Worm (Caenorhabditis elegans) whole organism, L1 larva: ENCODE results near the gene Y50D4B.4.

ENCODE experiments used
- C16A3.4 ChIP-seq: fragments of 150-350 bp; optimal IDR thresholded peaks from 2 replicates; lab custom pipeline; 2014; ENCODE audit warnings: missing biosample characterization, missing genetic modification characterization
- F16B12.6 ChIP-seq: fragments of 150-350 bp; optimal IDR thresholded peaks from 2 replicates; lab custom pipeline; 2014; ENCODE audit warnings: missing biosample characterization, missing genetic modification characterization
- ces-1 ChIP-seq: fragments of 150-350 bp; optimal IDR thresholded peaks from 2 replicates; lab custom pipeline; 2014; ENCODE audit warnings: missing biosample characterization, missing genetic modification reagents, missing genetic modification characterization
- dpl-1 ChIP-seq, 3 experiments: fragments of 150-350 bp in 2 of 3; sonication (generic microtip) in 1 of 3; optimal IDR thresholded peaks; 2 replicates each; lab custom pipeline; 2014 to 2017; ENCODE audit warnings: missing biosample characterization in 3 of 3, missing genetic modification characterization in 3 of 3, missing genetic modification reagents in 3 of 3
- dsc-1 ChIP-seq: sonication (generic microtip); optimal IDR thresholded peaks from 2 replicates; lab custom pipeline; 2016; ENCODE audit warnings: mild to moderate bottlenecking, missing genetic modification characterization, missing compliant biosample characterization
- efl-1 ChIP-seq, 4 experiments: fragments of 150-350 bp; optimal IDR thresholded peaks in 3 of 4; peaks in 1 of 4; 1 replicate in 1 of 4; 2 replicates in 3 of 4; lab custom pipeline; 2014; ENCODE audit warnings: missing biosample characterization in 2 of 4, missing genetic modification characterization in 2 of 4, missing genetic modification reagents in 2 of 4
- efl-3 ChIP-seq: fragments of 200-800 bp; sonication (Bioruptor generic); optimal IDR thresholded peaks from 2 replicates; lab custom pipeline; 2018; ENCODE audit warnings: mild to moderate bottlenecking, missing genetic modification characterization, missing compliant biosample characterization
- egl-13 ChIP-seq: sonication (generic microtip); optimal IDR thresholded peaks from 2 replicates; lab custom pipeline; 2016; ENCODE audit warnings: missing genotype, missing genetic modification reagents, missing genetic modification characterization, missing compliant biosample characterization
- egl-27 ChIP-seq, 2 experiments: fragments of 150-350 bp in 1 of 2; sonication (generic microtip); optimal IDR thresholded peaks; 3 replicates each; lab custom pipeline; 2017 to 2018; ENCODE audit warnings: missing biosample characterization in 2 of 2, missing genetic modification characterization in 2 of 2, missing genetic modification reagents in 2 of 2
- elt-2 ChIP-seq: sonication (generic microtip); optimal IDR thresholded peaks from 2 replicates; lab custom pipeline; 2016; ENCODE audit warnings: missing genetic modification characterization, mild to moderate bottlenecking, inconsistent platforms, missing compliant biosample characterization, missing genetic modification reagents
- elt-3 ChIP-seq, 6 experiments: fragments of 150-350 bp in 1 of 6; sonication (generic microtip); optimal IDR thresholded peaks; 2 replicates each; lab custom pipeline; 2017 to 2018; ENCODE audit warnings: missing biosample characterization in 6 of 6, missing genetic modification characterization in 6 of 6, inconsistent platforms in 1 of 6
- ets-5 ChIP-seq: fragments of 200-800 bp; sonication (Bioruptor generic); IDR thresholded peaks from 2 replicates; pipeline ENCODE4 v1.3.6; 2022; ENCODE audit warnings: missing genetic modification characterization, missing compliant biosample characterization
- fkh-10 ChIP-seq: sonication (generic microtip); optimal IDR thresholded peaks from 2 replicates; lab custom pipeline; 2017; ENCODE audit warnings: missing biosample characterization, missing genetic modification reagents, missing genetic modification characterization
- fkh-8 ChIP-seq: sonication (generic microtip); optimal IDR thresholded peaks from 2 replicates; lab custom pipeline; 2016; ENCODE audit warnings: mild to moderate bottlenecking, missing genetic modification characterization, missing compliant biosample characterization
- grh-1 ChIP-seq: fragments of 200-800 bp; sonication (Bioruptor generic); IDR thresholded peaks from 2 replicates; pipeline ENCODE4 v1.3.6; 2022; ENCODE audit warnings: missing genetic modification reagents, missing genetic modification characterization, missing compliant biosample characterization
- hlh-4 ChIP-seq: sonication (generic microtip); optimal IDR thresholded peaks from 2 replicates; lab custom pipeline; 2016; ENCODE audit warnings: mild to moderate bottlenecking, missing genetic modification characterization, missing compliant biosample characterization
- irx-1 ChIP-seq: sonication (generic microtip); optimal IDR thresholded peaks from 2 replicates; lab custom pipeline; 2016; ENCODE audit warnings: missing genetic modification characterization, missing compliant biosample characterization
- isw-1 ChIP-seq: fragments of 200-800 bp; sonication (Bioruptor generic); IDR thresholded peaks from 2 replicates; pipeline ENCODE4 v1.3.6; 2022; ENCODE audit warnings: missing genetic modification characterization, missing compliant biosample characterization
- jun-1 ChIP-seq: fragments of 150-350 bp; optimal IDR thresholded peaks from 2 replicates; lab custom pipeline; 2014; ENCODE audit warnings: missing biosample characterization, missing genetic modification reagents, missing genetic modification characterization
- lin-13 ChIP-seq: fragments of 150-350 bp; optimal IDR thresholded peaks from 2 replicates; lab custom pipeline; 2014; ENCODE audit warnings: missing biosample characterization, missing genetic modification reagents, missing genetic modification characterization
- lin-14 ChIP-seq: fragments of 200-800 bp; sonication (Bioruptor generic); optimal IDR thresholded peaks from 2 replicates; lab custom pipeline; 2018; ENCODE audit warnings: mild to moderate bottlenecking, missing genetic modification characterization, moderate library complexity, missing compliant biosample characterization
- lin-15B ChIP-seq: fragments of 150-350 bp; sonication (generic microtip); optimal IDR thresholded peaks from 3 replicates; lab custom pipeline; 2014; ENCODE audit warnings: missing biosample characterization, missing genetic modification characterization
- lsy-2 ChIP-seq, 2 experiments: fragments of 150-350 bp; optimal IDR thresholded peaks; 2 replicates each; lab custom pipeline; 2014; ENCODE audit warnings: missing biosample characterization in 2 of 2, missing genetic modification characterization in 2 of 2
- mdl-1 ChIP-seq, 2 experiments: fragments of 150-350 bp; optimal IDR thresholded peaks; 2 replicates each; lab custom pipeline; 2014 to 2017; ENCODE audit warnings: missing biosample characterization in 2 of 2, missing genetic modification characterization in 2 of 2, inconsistent platforms in 1 of 2
- nhr-11 ChIP-seq: fragments of 150-350 bp; optimal IDR thresholded peaks from 2 replicates; lab custom pipeline; 2014; ENCODE audit warnings: missing biosample characterization, missing genetic modification characterization
- nhr-28 ChIP-seq: fragments of 150-350 bp; optimal IDR thresholded peaks from 2 replicates; lab custom pipeline; 2014; ENCODE audit warnings: missing biosample characterization, missing genetic modification characterization
- nhr-47 ChIP-seq: sonication (generic microtip); optimal IDR thresholded peaks from 2 replicates; lab custom pipeline; 2016; ENCODE audit warnings: mild to moderate bottlenecking, missing genetic modification characterization, moderate library complexity, missing compliant biosample characterization
- nhr-76 ChIP-seq: sonication (generic microtip); optimal IDR thresholded peaks from 2 replicates; lab custom pipeline; 2017; ENCODE audit warnings: missing biosample characterization, missing genetic modification characterization
- nhr-84 ChIP-seq: sonication (generic microtip); optimal IDR thresholded peaks from 2 replicates; lab custom pipeline; 2017; ENCODE audit warnings: missing biosample characterization, missing genetic modification characterization
- nhr-85 ChIP-seq: sonication (generic microtip); peaks from one replicate; lab custom pipeline; 2016; ENCODE audit warnings: missing genetic modification characterization, inconsistent platforms, missing compliant biosample characterization
- nhr-90 ChIP-seq: sonication (generic microtip); optimal IDR thresholded peaks from 2 replicates; lab custom pipeline; 2016; ENCODE audit warnings: mild to moderate bottlenecking, missing genetic modification characterization, missing compliant biosample characterization; ENCODE audit not compliant: poor library complexity
- pag-3 ChIP-seq: sonication (generic microtip); optimal IDR thresholded peaks from 2 replicates; lab custom pipeline; 2017; ENCODE audit warnings: missing genetic modification characterization, mild to moderate bottlenecking, missing compliant biosample characterization, antibody characterized with exemption, borderline replicate concordance; ENCODE audit not compliant: insufficient read depth
- sptf-1 ChIP-seq: fragments of 150-350 bp; optimal IDR thresholded peaks from 2 replicates; lab custom pipeline; 2014; ENCODE audit warnings: missing biosample characterization, missing genetic modification characterization
- sup-37 ChIP-seq: fragments of 200-800 bp; sonication (Bioruptor generic); optimal IDR thresholded peaks from 2 replicates; lab custom pipeline; 2018; ENCODE audit warnings: mild to moderate bottlenecking, missing genetic modification characterization, missing compliant biosample characterization
- tlp-1 ChIP-seq: fragments of 150-350 bp; optimal IDR thresholded peaks from 2 replicates; lab custom pipeline; 2014; ENCODE audit warnings: missing biosample characterization, missing genetic modification characterization
- unc-30 ChIP-seq: sonication (generic microtip); optimal IDR thresholded peaks from 2 replicates; lab custom pipeline; 2017; ENCODE audit warnings: missing biosample characterization, missing genetic modification characterization
- unc-98 ChIP-seq: fragments of 200-800 bp; sonication (Bioruptor generic); IDR thresholded peaks from 2 replicates; pipeline ENCODE4 v1.3.6; 2022; ENCODE audit warnings: missing genetic modification characterization, missing compliant biosample characterization
- vab-15 ChIP-seq: sonication (generic microtip); optimal IDR thresholded peaks from 2 replicates; lab custom pipeline; 2017; ENCODE audit warnings: missing genotype, mild to moderate bottlenecking, missing genetic modification characterization, missing compliant biosample characterization
- zag-1 ChIP-seq: fragments of 150-350 bp; optimal IDR thresholded peaks from 2 replicates; lab custom pipeline; 2014; ENCODE audit warnings: missing biosample characterization, missing genetic modification characterization
- zip-4 ChIP-seq: fragments of 200-800 bp; sonication (Bioruptor generic); optimal IDR thresholded peaks from 2 replicates; lab custom pipeline; 2018; ENCODE audit warnings: mild to moderate bottlenecking, missing genetic modification characterization, moderate library complexity, missing compliant biosample characterization
- ztf-4 ChIP-seq: fragments of 150-350 bp; optimal IDR thresholded peaks from 2 replicates; lab custom pipeline; 2014; ENCODE audit warnings: missing biosample characterization, missing genetic modification characterization

The Y50D4B.4 gene

DNA sequence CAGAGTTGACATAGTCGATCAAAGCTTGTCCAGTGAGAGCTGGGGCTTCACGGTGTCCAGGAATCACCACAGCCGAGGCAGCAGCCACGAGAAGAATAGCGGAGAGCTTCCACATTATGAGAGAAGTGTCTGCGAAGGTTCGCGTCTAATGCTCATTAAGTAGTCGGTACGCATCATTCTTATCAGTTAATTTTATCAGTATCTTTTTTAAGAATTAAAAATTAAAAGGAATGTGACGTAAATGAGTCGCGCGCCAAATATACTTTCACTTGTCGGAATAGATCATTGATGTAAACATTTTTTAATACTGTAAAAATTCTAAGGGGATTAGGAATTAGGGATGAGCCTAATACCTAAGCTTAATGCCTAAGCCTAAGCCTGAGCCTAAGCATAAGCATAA is 41.4 kb downstream of the Y50D4B.4 start, which contains the start of gene cpr-5:
Gene cpr-5, minus strand, starts transcription at position 197 of the 400 bp plus-strand sequence.
- TF ChIP-seq elt-2 (tag; lab: Kevin White, UChicago) (peak; percentile 63), sup-37 (GFP tag; lab: Kevin White, UChicago) (no peak)

DNA sequence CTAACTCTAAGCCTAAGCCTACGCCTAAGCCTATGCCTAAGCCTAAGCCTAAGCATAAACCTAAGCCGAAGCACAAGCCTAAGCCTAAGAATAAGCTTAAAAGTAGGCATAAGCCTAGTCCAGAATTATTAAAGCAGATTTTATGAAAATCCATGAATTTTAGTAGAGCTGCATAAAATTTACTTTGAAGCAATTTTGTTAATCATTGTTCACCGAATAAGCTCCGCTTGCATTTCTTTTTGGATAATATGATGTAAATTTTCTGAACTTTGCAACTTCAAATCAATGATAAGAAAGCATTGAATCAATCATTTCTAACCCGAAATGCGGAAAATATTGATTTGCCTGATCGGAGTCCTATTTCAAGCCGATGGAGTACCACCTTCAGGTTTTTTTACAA is 41.8 kb downstream of the Y50D4B.4 start, which contains the start of gene cpr-8:
Gene cpr-8, plus strand, starts transcription at position 301 of the 400 bp plus-strand sequence.
- no peak for TF ChIP-seq lsy-2 (tag; optimal IDR thresholded peaks at IDR 0.05; lab: Kevin White, UChicago)
- no peak for TF ChIP-seq sptf-1
- TF ChIP-seq lin-14 (GFP tag; lab: Kevin White, UChicago): no peak
- no peak for TF ChIP-seq nhr-85 (tag; lab: Kevin White, UChicago)
- no peak for TF ChIP-seq vab-15 (tag; lab: Kevin White, UChicago)
- TF ChIP-seq jun-1: no peak
- TF ChIP-seq ets-5 (GFP tag; lab: Robert Waterston, UW): no peak
- TF ChIP-seq nhr-90 (tag; lab: Kevin White, UChicago): no peak
- no peak for TF ChIP-seq ztf-4
- no peak for TF ChIP-seq isw-1 (GFP tag; lab: Robert Waterston, UW)
- no peak for TF ChIP-seq ces-1 (GFP tag; lab: Kevin White, UChicago)
- no peak for TF ChIP-seq egl-13
- TF ChIP-seq nhr-28 (tag; lab: Kevin White, UChicago): no peak
- no peak for TF ChIP-seq lin-13
- TF ChIP-seq pag-3 (tag; lab: Kevin White, UChicago): no peak

DNA sequence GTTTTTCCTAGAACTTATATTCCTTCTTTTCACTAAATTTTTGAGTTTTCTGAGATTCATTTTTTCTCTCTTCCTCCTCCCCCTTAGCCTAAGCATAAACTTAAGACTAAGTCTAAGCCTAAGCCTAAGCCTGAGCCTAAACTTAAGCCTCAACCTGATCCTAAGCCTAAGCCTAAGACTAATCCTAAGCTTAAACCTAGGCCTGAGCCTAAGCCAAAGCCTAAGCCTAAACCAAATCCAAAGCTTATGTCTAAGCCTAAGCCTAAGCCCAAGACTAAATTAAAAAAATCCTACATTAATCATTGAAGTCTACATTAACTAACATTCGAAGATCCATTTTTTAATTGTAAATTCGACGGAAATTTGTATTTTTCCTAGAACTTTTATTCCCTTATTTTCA is 48.3 kb downstream of the Y50D4B.4 start:
- TF ChIP-seq lin-13 (no peak), dsc-1 (tag; lab: Kevin White, UChicago) (no peak), egl-13 (no peak), jun-1 (no peak), nhr-76 (tag; lab: Kevin White, UChicago) (no peak), lin-15B (tag; lab: Kevin White, UChicago) (no peak), isw-1 (GFP tag; lab: Robert Waterston, UW) (no peak), egl-27 (tag; optimal IDR thresholded peaks at IDR 0.05; lab: Kevin White, UChicago) (no peak), F16B12.6 (tag; lab: Kevin White, UChicago) (no peak), nhr-90 (tag; lab: Kevin White, UChicago) (no peak), C16A3.4 (tag; lab: Kevin White, UChicago) (no peak), zag-1 (tag; lab: Kevin White, UChicago) (no peak), grh-1 (no peak), fkh-10 (GFP tag; lab: Kevin White, UChicago) (no peak), nhr-47 (tag; lab: Kevin White, UChicago) (no peak)

DNA sequence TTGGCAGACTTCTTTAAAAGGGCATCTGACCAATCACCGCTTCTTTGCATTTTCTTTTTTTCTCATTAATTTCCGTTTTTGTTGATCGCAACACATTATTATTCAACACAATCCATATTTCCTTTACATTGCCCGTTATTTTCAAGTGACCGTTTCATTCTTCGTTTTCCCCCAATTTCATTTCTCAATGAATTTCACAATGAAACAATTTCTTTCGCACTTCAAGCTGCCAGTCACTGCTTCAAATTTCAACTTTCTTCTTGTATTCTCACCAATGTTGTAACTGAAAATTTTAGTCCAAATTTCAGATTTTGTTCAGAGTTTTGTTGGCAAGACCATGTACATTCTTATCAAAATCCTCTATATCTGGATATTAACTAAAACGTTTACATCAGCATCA is 49.0 kb downstream of the Y50D4B.4 start, which contains the start of gene cutl-22:
Gene cutl-22, plus strand, starts transcription at position 301 of the 400 bp plus-strand sequence.
- no peak for TF ChIP-seq hlh-4
- TF ChIP-seq nhr-28 (tag; lab: Kevin White, UChicago): no peak
- TF ChIP-seq lin-14 (GFP tag; lab: Kevin White, UChicago): no peak
- no peak for TF ChIP-seq unc-98 (GFP tag; lab: Robert Waterston, UW)
- TF ChIP-seq efl-1 (optimal IDR thresholded peaks at IDR 0.05; lab: Kevin White, UChicago): no peak
- no peak for TF ChIP-seq efl-1 (GFP tag; optimal IDR thresholded peaks at IDR 0.05 in 1 of 2; lab: Kevin White, UChicago)
- TF ChIP-seq zip-4: no peak
- no peak for TF ChIP-seq mdl-1 (tag; optimal IDR thresholded peaks at IDR 0.05; lab: Kevin White, UChicago)
- TF ChIP-seq irx-1 (tag; lab: Kevin White, UChicago): no peak
- no peak for TF ChIP-seq fkh-8 (tag; lab: Kevin White, UChicago)
- no peak for TF ChIP-seq fkh-10 (GFP tag; lab: Kevin White, UChicago)
- TF ChIP-seq elt-3 (tag; optimal IDR thresholded peaks at IDR 0.05; lab: Kevin White, UChicago): no peak
- no peak for TF ChIP-seq efl-3 (GFP tag; lab: Kevin White, UChicago)
- no peak for TF ChIP-seq tlp-1
- no peak for TF ChIP-seq nhr-84
- TF ChIP-seq nhr-11 (tag; lab: Kevin White, UChicago): no peak
- TF ChIP-seq unc-30: no peak
- TF ChIP-seq nhr-47 (tag; lab: Kevin White, UChicago): no peak
- TF ChIP-seq dpl-1 (GFP tag; optimal IDR thresholded peaks at IDR 0.05; lab: Kevin White, UChicago): no peak
